Worm (Caenorhabditis elegans): Measurements from ENCODE around the gene eif-3.L.
"Not testable (repeated sequence)": the region's sequence is repeated elsewhere in the genome, so short reads cannot be mapped to it uniquely, and the experiment has no call there.

The eif-3.L gene

ce11 chrII:5642110-5642509 lies 19.8 kb upstream of the eif-3.L start:
- TF ChIP-seq mcd-1 (GFP tag; IDR thresholded peaks at IDR 0.05) (0 out of 2 replicates have a peak, but pooled peaks have one; percentile 12), die-1 (tag; optimal IDR thresholded peaks at IDR 0.05) (no peak), zfh-2 (GFP tag; conservative IDR thresholded peaks at IDR 0.05) (peak; percentile 43; the same call in 1 of the 2 replicates)

- TF ChIP-seq chd-7 (tag; optimal IDR thresholded peaks at IDR 0.05), result peak; percentile 2
- TF ChIP-seq hlh-12 (tag; optimal IDR thresholded peaks at IDR 0.05), result no peak
- TF ChIP-seq gei-17 (GFP tag; optimal IDR thresholded peaks at IDR 0.05), result no peak
- peak; percentile 56 for TF ChIP-seq zfh-2 (GFP tag; conservative IDR thresholded peaks at IDR 0.05)
- TF ChIP-seq sea-2 (GFP tag; IDR thresholded peaks at IDR 0.05), result no peak
Measured at ce11 chrII:5640362-5641079, 18.2 kb upstream of the eif-3.L start.

DNA sequence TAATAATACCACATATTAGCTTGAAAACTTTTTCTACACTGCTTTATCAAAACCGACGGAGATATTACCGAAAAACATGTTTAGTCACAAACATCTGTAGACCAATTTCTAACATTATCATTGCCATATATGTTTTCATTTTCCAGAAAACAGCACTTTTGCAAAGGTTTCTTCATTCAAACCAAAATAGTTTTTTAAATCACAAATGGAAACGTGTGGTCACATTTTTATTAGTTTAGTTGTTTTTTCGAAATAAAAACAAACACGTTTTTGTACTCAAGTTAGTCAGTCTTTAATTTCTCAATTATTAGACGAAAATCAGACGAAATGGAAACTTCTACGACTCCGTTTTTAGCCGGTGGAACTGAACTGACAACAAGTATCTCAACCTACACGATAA lies 15.8 kb upstream of the eif-3.L start, which contains the start of gene F59E12.3:
F59E12.3 (plus strand) TSS at position 301 of the 400 bp plus-strand sequence.
- TF ChIP-seq tlf-1 (GFP tag; optimal IDR thresholded peaks at IDR 0.05) (no peak), F55B11.4 (tag; optimal IDR thresholded peaks at IDR 0.05; ENCODE audit: borderline replicate concordance, insufficient read depth) (no peak), dpl-1 (GFP tag; optimal IDR thresholded peaks at IDR 0.05) (no peak)

- TF ChIP-seq F57C9.4 (tag; optimal IDR thresholded peaks at IDR 0.05) (no peak), rec-8 (tag; optimal IDR thresholded peaks at IDR 0.05) (no peak), unc-130 (GFP tag; optimal IDR thresholded peaks at IDR 0.05) (no peak), pha-4 (tag; optimal IDR thresholded peaks at IDR 0.05) (no peak), athp-1 (tag; optimal IDR thresholded peaks at IDR 0.05) (no peak), dpl-1 (GFP tag; optimal IDR thresholded peaks at IDR 0.05) (no peak), let-607 (tag; optimal IDR thresholded peaks at IDR 0.05) (no peak), ztf-6 (GFP tag; IDR thresholded peaks at IDR 0.05) (no peak), nhr-120 (GFP tag; IDR thresholded peaks at IDR 0.05) (no peak), egl-44 (GFP tag; IDR thresholded peaks at IDR 0.05) (no peak), ztf-22 (GFP tag; optimal IDR thresholded peaks at IDR 0.05) (no peak), madf-10 (tag; optimal IDR thresholded peaks at IDR 0.05) (no peak)
Measured at ce11 chrII:5636826-5637225, 14.5 kb upstream of the eif-3.L start, which contains the start of gene F59E12.8. Gene F59E12.8, minus strand, starts transcription at chrII:5636926.

- TF ChIP-seq attf-3 (GFP tag; conservative IDR thresholded peaks at IDR 0.05) (peak; percentile 87), ceh-27 (GFP tag; optimal IDR thresholded peaks at IDR 0.05) (no peak)
Measured at ce11 chrII:5633453-5633852, 11.2 kb upstream of the eif-3.L start.

ce11 chrII:5630851-5631401 lies 8.6 kb upstream of the eif-3.L start, which contains the start of the genes F59E12.6 and npl-4.1:
Gene F59E12.6, minus strand, starts transcription at chrII:5630951.
Gene npl-4.1, plus strand, starts transcription at chrII:5631351.
- TF ChIP-seq Y79H2A.3 (GFP tag; conservative IDR thresholded peaks at IDR 0.05); attf-3 (GFP tag; conservative IDR thresholded peaks at IDR 0.05); dpff-1 (tag; optimal IDR thresholded peaks at IDR 0.05): not testable (repeated sequence)

ce11 chrII:5628326-5628818 lies 6.1 kb upstream of the eif-3.L start, which contains the start of gene F59E12.15:
Gene F59E12.15, minus strand, starts transcription at chrII:5628376.
- TF ChIP-seq madf-3 (GFP tag; IDR thresholded peaks at IDR 0.05) (no peak), unc-130 (GFP tag; optimal IDR thresholded peaks at IDR 0.05) (no peak), attf-6 (GFP tag; IDR thresholded peaks at IDR 0.05) (no peak), pha-4 (tag; optimal IDR thresholded peaks at IDR 0.05) (no peak), tbp1 (GFP tag; optimal IDR thresholded peaks at IDR 0.05) (no peak), ztf-25 (GFP tag; IDR thresholded peaks at IDR 0.05) (no peak), nhr-80 (tag; optimal IDR thresholded peaks at IDR 0.05) (no peak), B0019.2 (GFP tag; conservative IDR thresholded peaks at IDR 0.05) (no peak)
